Worm (Caenorhabditis elegans) whole organism, mixed stage, embryonic: Measurements from ENCODE around the gene mup-2.

ENCODE experiments used
- ceh-43 ChIP-seq: fragments of 200-800 bp; sonication (Bioruptor generic); optimal IDR thresholded peaks from 2 replicates; lab custom pipeline; 2018; ENCODE audit warnings: mild to moderate bottlenecking, missing genetic modification characterization, moderate library complexity, missing compliant biosample characterization
- elt-3 ChIP-seq: fragments of 150-350 bp; optimal IDR thresholded peaks from 2 replicates; lab custom pipeline; 2014; ENCODE audit warnings: missing biosample characterization, missing genetic modification characterization
- lsy-2 ChIP-seq: fragments of 150-350 bp; optimal IDR thresholded peaks from 2 replicates; lab custom pipeline; 2014; ENCODE audit warnings: missing biosample characterization, missing genetic modification characterization
- nhr-2 ChIP-seq: fragments of 150-350 bp; optimal IDR thresholded peaks from 2 replicates; lab custom pipeline; 2014; ENCODE audit warnings: missing biosample characterization, missing genetic modification characterization
- nhr-237 ChIP-seq: fragments of 150-350 bp; optimal IDR thresholded peaks from 2 replicates; lab custom pipeline; 2014; ENCODE audit warnings: missing biosample characterization, missing genetic modification characterization
- nhr-28 ChIP-seq: fragments of 150-350 bp; optimal IDR thresholded peaks from 2 replicates; lab custom pipeline; 2014; ENCODE audit warnings: missing biosample characterization, missing genetic modification characterization
- nhr-76 ChIP-seq: sonication (generic microtip); optimal IDR thresholded peaks from 2 replicates; lab custom pipeline; 2017; ENCODE audit warnings: missing biosample characterization, missing genetic modification characterization
- pha-4 ChIP-seq: fragments of 150-350 bp; optimal IDR thresholded peaks from 2 replicates; lab custom pipeline; 2018; ENCODE audit warnings: missing biosample characterization, missing genetic modification reagents, missing genetic modification characterization
- sem-2 ChIP-seq: fragments of 200-800 bp; sonication (Bioruptor generic); optimal IDR thresholded peaks from 2 replicates; lab custom pipeline; 2018; ENCODE audit warnings: mild to moderate bottlenecking, missing genetic modification characterization, missing compliant biosample characterization
- snpc-4 ChIP-seq: fragments of 150-350 bp; optimal IDR thresholded peaks from 2 replicates; lab custom pipeline; 2014; ENCODE audit warnings: missing biosample characterization, missing genetic modification characterization
- unc-120 ChIP-seq: sonication (generic microtip); optimal IDR thresholded peaks from 2 replicates; lab custom pipeline; 2017; ENCODE audit warnings: missing genetic modification characterization, missing compliant biosample characterization; ENCODE audit not compliant: poor library complexity, severe bottlenecking
- unc-39 ChIP-seq: fragments of 150-350 bp; optimal IDR thresholded peaks from 2 replicates; lab custom pipeline; 2014; ENCODE audit warnings: missing biosample characterization, missing genetic modification characterization
- unc-62 ChIP-seq: fragments of 150-350 bp; optimal IDR thresholded peaks from 2 replicates; lab custom pipeline; 2014; ENCODE audit warnings: missing biosample characterization, missing genetic modification reagents, missing genetic modification characterization
- ztf-11 ChIP-seq: fragments of 150-350 bp; optimal IDR thresholded peaks from 2 replicates; lab custom pipeline; 2014; ENCODE audit warnings: missing biosample characterization, missing genetic modification characterization

DNA sequence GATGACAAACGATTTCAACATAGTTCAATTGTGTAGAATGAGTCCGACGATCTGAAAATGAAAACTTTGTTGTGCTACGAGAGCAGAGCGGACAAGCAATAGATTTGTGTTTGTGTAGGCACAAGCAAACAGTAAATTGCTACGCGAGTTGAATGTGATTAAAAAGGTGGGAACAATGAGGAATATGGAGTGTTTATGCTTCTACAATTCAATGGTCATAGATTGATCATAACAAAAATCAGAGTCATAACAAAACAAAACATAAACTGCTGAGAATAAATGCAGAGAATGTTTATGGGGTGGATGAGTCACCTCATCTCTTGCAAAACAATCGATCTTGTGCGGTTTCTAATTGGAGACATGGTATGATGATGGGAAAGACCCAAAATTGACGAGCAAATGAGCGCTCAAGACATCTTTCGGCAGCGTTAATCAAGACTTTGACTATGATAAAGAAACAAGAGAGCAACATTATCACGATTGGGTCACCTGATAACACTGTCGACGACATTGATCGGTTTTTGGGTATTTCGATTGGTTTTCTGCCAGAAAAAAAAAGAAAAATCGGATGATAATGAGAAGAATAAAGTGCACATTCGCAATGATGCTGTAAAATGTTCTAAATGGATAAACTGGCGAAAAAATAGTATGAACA lies 32.3 kb downstream of the mup-2 start, which contains the start of gene lmp-1:
- no peak for TF ChIP-seq snpc-4
- TF ChIP-seq lsy-2: no peak
- TF ChIP-seq ztf-11: no peak
- no peak for TF ChIP-seq unc-120
- no peak for TF ChIP-seq nhr-2
- no peak for TF ChIP-seq sem-2 (GFP tag; lab: Kevin White, UChicago)
- TF ChIP-seq nhr-28: no peak
- no peak for TF ChIP-seq nhr-76 (tag; lab: Kevin White, UChicago)
- TF ChIP-seq nhr-237 (tag; lab: Kevin White, UChicago): no peak
- TF ChIP-seq ceh-43: no peak
- no peak for TF ChIP-seq elt-3 (tag; lab: Kevin White, UChicago)
- no peak for TF ChIP-seq pha-4 (tag; lab: Kevin White, UChicago)
- TF ChIP-seq unc-39 (tag; lab: Kevin White, UChicago): no peak
- no peak for TF ChIP-seq unc-62 (GFP tag; lab: Kevin White, UChicago)
